Worm (Caenorhabditis elegans) whole organism, L1 larva: ENCODE results near the gene F43E12.1.

Experiments
- C34B4.2 ChIP-seq: sonication (generic microtip); optimal IDR thresholded peaks from 2 replicates; lab custom pipeline; 2017; ENCODE audit warnings: mild to moderate bottlenecking, missing genetic modification characterization, missing compliant biosample characterization
- ceh-63 ChIP-seq: fragments of 200-800 bp; sonication (Bioruptor generic); optimal IDR thresholded peaks from 2 replicates; lab custom pipeline; 2018; ENCODE audit warnings: mild to moderate bottlenecking, missing genetic modification characterization, missing compliant biosample characterization
- ceh-8 ChIP-seq: fragments of 200-800 bp; sonication (Bioruptor generic); optimal IDR thresholded peaks from 2 replicates; lab custom pipeline; 2018; ENCODE audit warnings: mild to moderate bottlenecking, missing genetic modification characterization, moderate library complexity, missing compliant biosample characterization
- ceh-82 ChIP-seq, 3 experiments: fragments of 150-350 bp in 1 of 3; sonication (generic microtip) in 2 of 3; optimal IDR thresholded peaks; 2 replicates each; lab custom pipeline; 2014 to 2017; ENCODE audit warnings: missing biosample characterization in 3 of 3, missing genetic modification characterization in 3 of 3
- dsc-1 ChIP-seq: sonication (generic microtip); optimal IDR thresholded peaks from 2 replicates; lab custom pipeline; 2016; ENCODE audit warnings: mild to moderate bottlenecking, missing genetic modification characterization, missing compliant biosample characterization
- efl-1 ChIP-seq, 4 experiments: fragments of 150-350 bp; optimal IDR thresholded peaks in 3 of 4; peaks in 1 of 4; 1 replicate in 1 of 4; 2 replicates in 3 of 4; lab custom pipeline; 2014; ENCODE audit warnings: missing biosample characterization in 2 of 4, missing genetic modification characterization in 2 of 4, missing genetic modification reagents in 2 of 4
- elt-3 ChIP-seq, 6 experiments: fragments of 150-350 bp in 1 of 6; sonication (generic microtip); optimal IDR thresholded peaks; 2 replicates each; lab custom pipeline; 2017 to 2018; ENCODE audit warnings: missing biosample characterization in 6 of 6, missing genetic modification characterization in 6 of 6, inconsistent platforms in 1 of 6
- fkh-10 ChIP-seq: sonication (generic microtip); optimal IDR thresholded peaks from 2 replicates; lab custom pipeline; 2017; ENCODE audit warnings: missing biosample characterization, missing genetic modification reagents, missing genetic modification characterization
- fkh-8 ChIP-seq: sonication (generic microtip); optimal IDR thresholded peaks from 2 replicates; lab custom pipeline; 2016; ENCODE audit warnings: mild to moderate bottlenecking, missing genetic modification characterization, missing compliant biosample characterization
- hlh-4 ChIP-seq: sonication (generic microtip); optimal IDR thresholded peaks from 2 replicates; lab custom pipeline; 2016; ENCODE audit warnings: mild to moderate bottlenecking, missing genetic modification characterization, missing compliant biosample characterization
- irx-1 ChIP-seq: sonication (generic microtip); optimal IDR thresholded peaks from 2 replicates; lab custom pipeline; 2016; ENCODE audit warnings: missing genetic modification characterization, missing compliant biosample characterization
- jun-1 ChIP-seq: fragments of 150-350 bp; optimal IDR thresholded peaks from 2 replicates; lab custom pipeline; 2014; ENCODE audit warnings: missing biosample characterization, missing genetic modification reagents, missing genetic modification characterization
- lin-14 ChIP-seq: fragments of 200-800 bp; sonication (Bioruptor generic); optimal IDR thresholded peaks from 2 replicates; lab custom pipeline; 2018; ENCODE audit warnings: mild to moderate bottlenecking, missing genetic modification characterization, moderate library complexity, missing compliant biosample characterization
- lin-35 ChIP-seq, 2 experiments: fragments of 150-350 bp; optimal IDR thresholded peaks; 2 replicates each; lab custom pipeline; 2014; ENCODE audit warnings: missing biosample characterization in 2 of 2, missing genetic modification characterization in 2 of 2, missing genetic modification reagents in 2 of 2
- lsy-2 ChIP-seq, 2 experiments: fragments of 150-350 bp; optimal IDR thresholded peaks; 2 replicates each; lab custom pipeline; 2014; ENCODE audit warnings: missing biosample characterization in 2 of 2, missing genetic modification characterization in 2 of 2
- mef-2 ChIP-seq: fragments of 150-350 bp; optimal IDR thresholded peaks from 2 replicates; lab custom pipeline; 2014; ENCODE audit warnings: missing biosample characterization, missing genetic modification characterization
- nhr-20 ChIP-seq: sonication (generic microtip); optimal IDR thresholded peaks from 2 replicates; lab custom pipeline; 2016; ENCODE audit warnings: mild to moderate bottlenecking, missing genetic modification characterization, missing compliant biosample characterization
- nhr-237 ChIP-seq: fragments of 150-350 bp; optimal IDR thresholded peaks from 2 replicates; lab custom pipeline; 2014; ENCODE audit warnings: missing biosample characterization, missing genetic modification characterization
- nhr-28 ChIP-seq: fragments of 150-350 bp; optimal IDR thresholded peaks from 2 replicates; lab custom pipeline; 2014; ENCODE audit warnings: missing biosample characterization, missing genetic modification characterization
- nhr-71 ChIP-seq: sonication (generic microtip); optimal IDR thresholded peaks from 2 replicates; lab custom pipeline; 2016; ENCODE audit warnings: mild to moderate bottlenecking, missing genetic modification characterization, moderate library complexity, missing compliant biosample characterization
- nhr-90 ChIP-seq: sonication (generic microtip); optimal IDR thresholded peaks from 2 replicates; lab custom pipeline; 2016; ENCODE audit warnings: mild to moderate bottlenecking, missing genetic modification characterization, missing compliant biosample characterization; ENCODE audit not compliant: poor library complexity
- pax-3 ChIP-seq: fragments of 200-800 bp; sonication (Bioruptor generic); optimal IDR thresholded peaks from 2 replicates; lab custom pipeline; 2018; ENCODE audit warnings: mild to moderate bottlenecking, missing genetic modification characterization, moderate library complexity, missing compliant biosample characterization
- pqm-1 ChIP-seq: sonication (generic microtip); optimal IDR thresholded peaks from 3 replicates; lab custom pipeline; 2017; ENCODE audit warnings: missing biosample characterization, missing genetic modification characterization
- rnt-1 ChIP-seq: sonication (generic microtip); optimal IDR thresholded peaks from 2 replicates; lab custom pipeline; 2016; ENCODE audit warnings: mild to moderate bottlenecking, missing genetic modification characterization, moderate library complexity, missing compliant biosample characterization
- snpc-4 ChIP-seq: fragments of 150-350 bp; optimal IDR thresholded peaks from 2 replicates; lab custom pipeline; 2014; ENCODE audit warnings: missing biosample characterization, missing genetic modification characterization
- sup-37 ChIP-seq: fragments of 200-800 bp; sonication (Bioruptor generic); optimal IDR thresholded peaks from 2 replicates; lab custom pipeline; 2018; ENCODE audit warnings: mild to moderate bottlenecking, missing genetic modification characterization, missing compliant biosample characterization
- swsn-7 ChIP-seq: sonication (generic microtip); optimal IDR thresholded peaks from 2 replicates; lab custom pipeline; 2016; ENCODE audit warnings: missing genetic modification characterization, missing compliant biosample characterization
- unc-130 ChIP-seq: fragments of 150-350 bp; optimal IDR thresholded peaks from 2 replicates; lab custom pipeline; 2017; ENCODE audit warnings: missing biosample characterization, missing genetic modification characterization, inconsistent platforms
- unc-62 ChIP-seq: fragments of 150-350 bp; optimal IDR thresholded peaks from 2 replicates; lab custom pipeline; 2014; ENCODE audit warnings: missing biosample characterization, missing genetic modification reagents, missing genetic modification characterization
- unc-86 ChIP-seq: sonication (generic microtip); optimal IDR thresholded peaks from 2 replicates; lab custom pipeline; 2016; ENCODE audit warnings: missing genetic modification characterization, missing compliant biosample characterization
- unc-98 ChIP-seq: fragments of 200-800 bp; sonication (Bioruptor generic); IDR thresholded peaks from 2 replicates; pipeline ENCODE4 v1.3.6; 2022; ENCODE audit warnings: missing genetic modification characterization, missing compliant biosample characterization
- xbp-1 ChIP-seq: sonication (generic microtip); optimal IDR thresholded peaks from 2 replicates; lab custom pipeline; 2016; ENCODE audit warnings: missing genetic modification characterization, missing compliant biosample characterization
- zip-4 ChIP-seq: fragments of 200-800 bp; sonication (Bioruptor generic); optimal IDR thresholded peaks from 2 replicates; lab custom pipeline; 2018; ENCODE audit warnings: mild to moderate bottlenecking, missing genetic modification characterization, moderate library complexity, missing compliant biosample characterization
- ztf-11 ChIP-seq, 2 experiments: sonication (generic microtip); optimal IDR thresholded peaks; 2 replicates each; lab custom pipeline; 2016 to 2017; ENCODE audit warnings: missing genetic modification characterization in 2 of 2, missing biosample characterization in 1 of 2, missing compliant biosample characterization in 1 of 2
- ztf-4 ChIP-seq: fragments of 150-350 bp; optimal IDR thresholded peaks from 2 replicates; lab custom pipeline; 2014; ENCODE audit warnings: missing biosample characterization, missing genetic modification characterization

Gene F43E12.1

ce11 chrX:7210467-7211107, 33.1 kb downstream of the F43E12.1 start (continued):
- TF ChIP-seq irx-1 (tag; lab: Kevin White, UChicago) (no peak), pqm-1 (tag; lab: Kevin White, UChicago) (no peak), pax-3 (tag; lab: Kevin White, UChicago) (no peak), ztf-4 (tag; lab: Kevin White, UChicago) (no peak), unc-130 (tag; lab: Kevin White, UChicago) (peak; percentile 12), lsy-2 (tag; optimal IDR thresholded peaks at IDR 0.05; lab: Kevin White, UChicago) (no peak)

DNA sequence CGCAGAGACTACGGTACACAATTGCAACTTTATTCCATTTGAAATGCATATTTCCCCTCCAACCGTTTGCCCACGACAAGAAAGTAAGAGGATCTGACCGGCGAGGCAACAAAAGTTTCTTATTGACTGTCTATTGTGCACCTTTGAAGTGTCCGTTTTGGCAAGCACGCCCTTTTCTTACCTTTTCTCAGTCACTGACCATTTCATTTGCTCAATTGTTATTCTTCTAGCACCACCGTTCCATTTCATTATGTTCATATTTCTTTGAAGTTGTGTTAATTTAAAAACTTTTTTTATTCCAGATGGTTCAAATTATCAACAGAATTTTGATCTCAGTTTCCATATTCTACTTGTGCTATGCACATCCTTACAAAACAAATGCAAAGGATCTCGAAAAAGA, 34.0 kb downstream of the F43E12.1 start, which contains the start of gene spp-22:
Gene spp-22 (plus strand): TSS at position 301 of the 400 bp plus-strand sequence.
- TF ChIP-seq efl-1 (optimal IDR thresholded peaks at IDR 0.05; lab: Kevin White, UChicago): no peak
- TF ChIP-seq efl-1 (GFP tag; optimal IDR thresholded peaks at IDR 0.05 in 1 of 2; lab: Kevin White, UChicago): peak in 1 of 2 experiments; percentile 37
- TF ChIP-seq unc-62: no peak

ce11 chrX:7217704-7218479, 40.5 kb downstream of the F43E12.1 start, which contains the start of gene syd-9:
syd-9 (plus strand) TSS chrX:7218097.
- no peak for TF ChIP-seq ztf-11 (tag; optimal IDR thresholded peaks at IDR 0.05; lab: Kevin White, UChicago)
- TF ChIP-seq swsn-7: no peak
- TF ChIP-seq rnt-1: no peak
- TF ChIP-seq fkh-8 (tag; lab: Kevin White, UChicago): peak; percentile 27
- no peak for TF ChIP-seq jun-1 (tag; lab: Kevin White, UChicago)
- no peak for TF ChIP-seq unc-86
- peak in 1 of 2 experiments; percentile 1 for TF ChIP-seq lin-35 (GFP tag; optimal IDR thresholded peaks at IDR 0.05; lab: Kevin White, UChicago)
- TF ChIP-seq hlh-4 (tag; lab: Kevin White, UChicago): no peak
- TF ChIP-seq nhr-71: no peak
- TF ChIP-seq dsc-1 (tag; lab: Kevin White, UChicago): no peak
- TF ChIP-seq snpc-4 (tag; lab: Kevin White, UChicago): no peak
- TF ChIP-seq ceh-63 (GFP tag; lab: Kevin White, UChicago): no peak
- TF ChIP-seq unc-98: no peak
- TF ChIP-seq lin-14: peak; percentile 58
- no peak for TF ChIP-seq ztf-4 (tag; lab: Kevin White, UChicago)
- TF ChIP-seq nhr-28 (tag; lab: Kevin White, UChicago): no peak
- TF ChIP-seq nhr-237: no peak
- no peak for TF ChIP-seq nhr-90 (tag; lab: Kevin White, UChicago)
- no peak for TF ChIP-seq xbp-1 (tag; lab: Kevin White, UChicago)
- peak; percentile 19 for TF ChIP-seq ceh-8 (GFP tag; lab: Kevin White, UChicago)
- TF ChIP-seq zip-4 (GFP tag; lab: Kevin White, UChicago): no peak
- TF ChIP-seq sup-37: no peak
- TF ChIP-seq, all 84 proteins: peak for 4

DNA sequence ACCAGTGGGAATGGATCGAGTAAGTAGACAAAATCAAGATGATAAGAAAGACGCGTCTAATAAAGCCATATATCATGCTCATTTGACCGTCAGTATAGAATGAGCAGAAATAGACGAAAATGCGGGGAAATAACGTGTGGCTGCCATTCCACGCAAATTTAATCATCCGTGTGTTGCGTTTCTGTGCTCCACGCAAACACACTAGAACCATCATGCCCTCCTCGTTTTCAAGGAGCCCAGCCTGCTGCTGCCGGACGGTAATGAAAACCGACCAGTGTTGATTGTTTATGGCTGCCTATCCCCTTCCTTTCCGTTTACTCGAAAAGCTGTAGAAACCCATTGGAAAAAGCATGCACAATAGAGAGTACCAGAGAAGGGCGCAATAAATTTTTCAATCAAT, 42.8 kb downstream of the F43E12.1 start:
- no peak for TF ChIP-seq nhr-20 (tag; lab: Kevin White, UChicago)
- no peak for TF ChIP-seq elt-3 (tag; optimal IDR thresholded peaks at IDR 0.05; lab: Kevin White, UChicago)
- no peak for TF ChIP-seq ceh-82 (tag; optimal IDR thresholded peaks at IDR 0.05; lab: Kevin White, UChicago)
- no peak for TF ChIP-seq nhr-237
- no peak for TF ChIP-seq C34B4.2 (tag; lab: Kevin White, UChicago)
- TF ChIP-seq snpc-4 (tag; lab: Kevin White, UChicago): no peak
- no peak for TF ChIP-seq mef-2 (tag; lab: Kevin White, UChicago)
- TF ChIP-seq fkh-8 (tag; lab: Kevin White, UChicago): no peak
- no peak for TF ChIP-seq ztf-11 (tag; optimal IDR thresholded peaks at IDR 0.05; lab: Kevin White, UChicago)
- no peak for TF ChIP-seq fkh-10 (GFP tag; lab: Kevin White, UChicago)
